Fruit fly (Drosophila melanogaster) whole organism, embryonic: Measurements from ENCODE around the gene CG4465.

ENCODE experiments used
- CG10543 ChIP-seq: fragments of 200-800 bp; sonication (Bioruptor generic); optimal IDR thresholded peaks from 3 replicates; lab custom pipeline; 2017; ENCODE audit warnings: missing biosample characterization, mild to moderate bottlenecking, missing genetic modification characterization, moderate library complexity
- CG13287 ChIP-seq: fragments of 200-800 bp; sonication (Bioruptor generic); IDR thresholded peaks from 2 replicates; pipeline ENCODE4 v1.3.6; 2022; ENCODE audit warnings: missing biosample characterization, missing genetic modification characterization; ENCODE audit not compliant: partially characterized antibody
- CG14710 ChIP-seq: fragments of 200-800 bp; sonication (Bioruptor generic); optimal IDR thresholded peaks from 3 replicates; lab custom pipeline; 2019; ENCODE audit warnings: missing biosample characterization, mild to moderate bottlenecking, missing genetic modification characterization, moderate library complexity
- CG14860 ChIP-seq: fragments of 200-800 bp; sonication (Bioruptor generic); IDR thresholded peaks from 3 replicates; pipeline ENCODE4 v1.3.6; 2022; ENCODE audit warnings: missing biosample characterization, missing genetic modification characterization; ENCODE audit not compliant: partially characterized antibody
- CG14965 ChIP-seq: fragments of 200-800 bp; sonication (Bioruptor generic); optimal IDR thresholded peaks from 2 replicates; lab custom pipeline; 2016; ENCODE audit warnings: missing biosample characterization, missing genetic modification characterization, borderline replicate concordance
- CG15011 ChIP-seq: fragments of 200-800 bp; sonication (Bioruptor generic); optimal IDR thresholded peaks from 3 replicates; lab custom pipeline; 2018; ENCODE audit warnings: missing biosample characterization, mild to moderate bottlenecking, missing genetic modification characterization
- CG15073 ChIP-seq: fragments of 200-800 bp; sonication (Bioruptor generic); optimal IDR thresholded peaks from 2 replicates; lab custom pipeline; 2016; ENCODE audit warnings: missing biosample characterization, missing genetic modification characterization
- CG1647 ChIP-seq: fragments of 200-800 bp; sonication (Bioruptor generic); optimal IDR thresholded peaks from 3 replicates; lab custom pipeline; 2016; ENCODE audit warnings: missing biosample characterization, missing genetic modification characterization
- CG16815 ChIP-seq: fragments of 200-800 bp; sonication (Bioruptor generic); optimal IDR thresholded peaks from 3 replicates; lab custom pipeline; 2017; ENCODE audit warnings: missing biosample characterization, mild to moderate bottlenecking, missing genetic modification characterization
- CG17385 ChIP-seq: fragments of 200-800 bp; sonication (Bioruptor generic); optimal IDR thresholded peaks from 3 replicates; lab custom pipeline; 2018; ENCODE audit warnings: missing biosample characterization, mild to moderate bottlenecking, missing genetic modification characterization
- CG17802 ChIP-seq: fragments of 200-800 bp; sonication (Bioruptor generic); optimal IDR thresholded peaks from 2 replicates; lab custom pipeline; 2018; ENCODE audit warnings: missing biosample characterization, mild to moderate bottlenecking, missing genetic modification characterization, moderate library complexity
- CG18262 ChIP-seq: fragments of 200-800 bp; optimal IDR thresholded peaks from 3 replicates; lab custom pipeline; 2019; ENCODE audit warnings: missing biosample characterization, mild to moderate bottlenecking, missing genetic modification characterization, moderate library complexity
- CG2712 ChIP-seq: fragments of 200-800 bp; optimal IDR thresholded peaks from 3 replicates; lab custom pipeline; 2019; ENCODE audit warnings: missing biosample characterization, mild to moderate bottlenecking, missing genetic modification characterization, moderate library complexity
- CG30020 ChIP-seq: fragments of 200-800 bp; optimal IDR thresholded peaks from 2 replicates; lab custom pipeline; 2019; ENCODE audit warnings: missing biosample characterization, mild to moderate bottlenecking, missing genetic modification characterization, moderate library complexity
- CG3407 ChIP-seq: fragments of 200-800 bp; sonication (Bioruptor generic); optimal IDR thresholded peaks from 2 replicates; lab custom pipeline; 2018; ENCODE audit warnings: missing biosample characterization, mild to moderate bottlenecking, missing genetic modification characterization
- CG34422 ChIP-seq: fragments of 200-800 bp; sonication (Bioruptor generic); IDR thresholded peaks from 3 replicates; pipeline ENCODE4 v1.3.6; 2022; ENCODE audit warnings: missing biosample characterization, missing genetic modification characterization
- CG5180 ChIP-seq: fragments of 200-800 bp; sonication (Bioruptor generic); optimal IDR thresholded peaks from 3 replicates; lab custom pipeline; 2017; ENCODE audit warnings: missing biosample characterization, missing genetic modification characterization, mild to moderate bottlenecking, moderate library complexity, missing genetic modification reagents
- CG6254 ChIP-seq: fragments of 200-800 bp; sonication (Bioruptor generic); optimal IDR thresholded peaks from 3 replicates; lab custom pipeline; 2017; ENCODE audit warnings: mild to moderate bottlenecking, missing biosample characterization, missing genetic modification reagents, missing genetic modification characterization
- CG6765 ChIP-seq: fragments of 200-800 bp; sonication (Bioruptor generic); optimal IDR thresholded peaks from 3 replicates; lab custom pipeline; 2017; ENCODE audit warnings: missing biosample characterization, mild to moderate bottlenecking, missing genetic modification characterization
- CG7271 ChIP-seq: fragments of 200-800 bp; sonication (Bioruptor generic); optimal IDR thresholded peaks from 2 replicates; lab custom pipeline; 2018; ENCODE audit warnings: missing biosample characterization, mild to moderate bottlenecking, missing genetic modification characterization, moderate library complexity
- CG7357 ChIP-seq: fragments of 200-800 bp; sonication (Bioruptor generic); IDR thresholded peaks from 3 replicates; pipeline ENCODE4 v1.3.6; 2022; ENCODE audit warnings: missing biosample characterization, missing genetic modification characterization
- CG7745 ChIP-seq: fragments of 200-800 bp; sonication (Bioruptor generic); optimal IDR thresholded peaks from 2 replicates; lab custom pipeline; 2018; ENCODE audit warnings: missing biosample characterization, mild to moderate bottlenecking, missing genetic modification characterization, moderate library complexity
- CG8478 ChIP-seq: fragments of >200 bp; optimal IDR thresholded peaks from 2 replicates; lab custom pipeline; 2018
- CG9797 ChIP-seq: fragments of 200-800 bp; sonication (Bioruptor generic); optimal IDR thresholded peaks from 3 replicates; lab custom pipeline; 2018; ENCODE audit warnings: missing biosample characterization, mild to moderate bottlenecking, missing genetic modification characterization
- CHES-1-like ChIP-seq: fragments of 200-800 bp; sonication (Bioruptor generic); optimal IDR thresholded peaks from 2 replicates; lab custom pipeline; 2016; ENCODE audit warnings: missing biosample characterization, missing genetic modification characterization
- Dp ChIP-seq: fragments of 200-800 bp; sonication (Bioruptor generic); optimal IDR thresholded peaks from 2 replicates; lab custom pipeline; 2018; ENCODE audit warnings: missing biosample characterization, mild to moderate bottlenecking, missing genetic modification characterization, moderate library complexity
- HHEX ChIP-seq: fragments of 200-800 bp; sonication (Bioruptor generic); optimal IDR thresholded peaks from 3 replicates; lab custom pipeline; 2017; ENCODE audit warnings: missing biosample characterization, mild to moderate bottlenecking, missing genetic modification characterization, missing genetic modification reagents
- Hmr ChIP-seq: fragments of 200-800 bp; sonication (Bioruptor generic); optimal IDR thresholded peaks from 3 replicates; lab custom pipeline; 2017; ENCODE audit warnings: mild to moderate bottlenecking, missing biosample characterization, missing genetic modification reagents, missing genetic modification characterization
- Lim3 ChIP-seq: fragments of 200-800 bp; sonication (Bioruptor generic); IDR thresholded peaks from 2 replicates; pipeline ENCODE4 v1.3.6; 2022; ENCODE audit warnings: missing biosample characterization, missing genetic modification characterization
- MBD-R2 ChIP-seq: fragments of 200-800 bp; sonication (Bioruptor generic); IDR thresholded peaks from 2 replicates; pipeline ENCODE4 v1.3.6; 2022; ENCODE audit warnings: missing biosample characterization, missing genetic modification characterization
- Med ChIP-seq: fragments of 200-800 bp; sonication (Bioruptor generic); peaks from one replicate; lab custom pipeline; 2016; ENCODE audit warnings: missing biosample characterization, missing genetic modification characterization, mild to moderate bottlenecking, inconsistent platforms, moderate library complexity
- NFAT ChIP-seq: fragments of 200-800 bp; sonication (Bioruptor generic); IDR thresholded peaks from 2 replicates; pipeline ENCODE4 v1.3.6; 2022; ENCODE audit warnings: missing biosample characterization, missing genetic modification characterization
- Neu2 ChIP-seq: fragments of 200-800 bp; sonication (Bioruptor generic); optimal IDR thresholded peaks from 3 replicates; lab custom pipeline; 2016; ENCODE audit warnings: missing biosample characterization, missing genetic modification characterization, borderline replicate concordance
- Nf-YB ChIP-seq: fragments of 200-800 bp; sonication (Bioruptor generic); optimal IDR thresholded peaks from 3 replicates; lab custom pipeline; 2019; ENCODE audit warnings: missing biosample characterization, mild to moderate bottlenecking, missing genetic modification characterization, moderate library complexity
- crol ChIP-seq: fragments of 200-800 bp; sonication (Bioruptor generic); IDR thresholded peaks from 2 replicates; pipeline ENCODE4 v1.3.6; 2022; ENCODE audit warnings: missing biosample characterization, missing genetic modification characterization
- fru ChIP-seq: fragments of >200 bp; optimal IDR thresholded peaks from 2 replicates; lab custom pipeline; 2017
- gce ChIP-seq: fragments of 200-800 bp; sonication (Bioruptor generic); IDR thresholded peaks from 3 replicates; pipeline ENCODE4 v1.3.6; 2022; ENCODE audit warnings: missing biosample characterization, missing genetic modification characterization
- gfzf ChIP-seq: fragments of 200-800 bp; sonication (Bioruptor generic); optimal IDR thresholded peaks from 2 replicates; lab custom pipeline; 2016; ENCODE audit warnings: missing biosample characterization, mild to moderate bottlenecking, missing genetic modification characterization, moderate library complexity
- knrl ChIP-seq: fragments of 200-800 bp; sonication (Bioruptor generic); IDR thresholded peaks from 3 replicates; pipeline ENCODE4 v1.3.6; 2022; ENCODE audit warnings: missing biosample characterization, missing genetic modification characterization; ENCODE audit not compliant: partially characterized antibody
- lbe ChIP-seq: fragments of 200-800 bp; sonication (Bioruptor generic); optimal IDR thresholded peaks from 2 replicates; lab custom pipeline; 2016; ENCODE audit warnings: missing biosample characterization, mild to moderate bottlenecking, missing genetic modification characterization
- lmd ChIP-seq: fragments of 200-800 bp; sonication (Bioruptor generic); IDR thresholded peaks from 2 replicates; pipeline ENCODE4 v1.3.6; 2022; ENCODE audit warnings: missing biosample characterization, missing genetic modification characterization
- nerfin-1 ChIP-seq: fragments of 200-800 bp; sonication (Bioruptor generic); optimal IDR thresholded peaks from 3 replicates; lab custom pipeline; 2019; ENCODE audit warnings: missing biosample characterization, mild to moderate bottlenecking, missing genetic modification characterization, moderate library complexity
- peb ChIP-seq: fragments of 200-800 bp; sonication (Bioruptor generic); IDR thresholded peaks from 2 replicates; pipeline ENCODE4 v1.3.6; 2022; ENCODE audit warnings: missing biosample characterization, missing genetic modification characterization
- phol ChIP-seq: fragments of 200-800 bp; sonication (Bioruptor generic); optimal IDR thresholded peaks from 3 replicates; lab custom pipeline; 2018; ENCODE audit warnings: missing biosample characterization, mild to moderate bottlenecking, missing genetic modification characterization, moderate library complexity
- ssp ChIP-seq: fragments of 200-800 bp; sonication (Bioruptor generic); IDR thresholded peaks from 2 replicates; pipeline ENCODE4 v1.3.6; 2022; ENCODE audit warnings: missing biosample characterization, missing genetic modification characterization
- stwl ChIP-seq: fragments of 200-800 bp; sonication (Bioruptor generic); optimal IDR thresholded peaks from 3 replicates; lab custom pipeline; 2018; ENCODE audit warnings: missing biosample characterization, mild to moderate bottlenecking, missing genetic modification characterization, moderate library complexity
- twi ChIP-seq: fragments of 200-800 bp; optimal IDR thresholded peaks from 2 replicates; lab custom pipeline; 2019; ENCODE audit warnings: missing biosample characterization, mild to moderate bottlenecking, missing genetic modification characterization, moderate library complexity
- unc-4 ChIP-seq: fragments of 200-800 bp; sonication (Bioruptor generic); IDR thresholded peaks from 2 replicates; pipeline ENCODE4 v1.3.6; 2022; ENCODE audit warnings: missing biosample characterization, missing genetic modification characterization; ENCODE audit not compliant: partially characterized antibody
- yki ChIP-seq: fragments of >200 bp; optimal IDR thresholded peaks from 3 replicates; lab custom pipeline; 2018
- zen ChIP-seq: fragments of 200-800 bp; sonication (Bioruptor generic); optimal IDR thresholded peaks from 3 replicates; lab custom pipeline; 2018; ENCODE audit warnings: missing biosample characterization, mild to moderate bottlenecking, missing genetic modification characterization, moderate library complexity

The CG4465 gene

dm6 chr3R:19879470-19880052 lies 38.1 kb downstream of the CG4465 start, which contains the start of gene Ask1 (continued):
- 0 out of 3 replicates have a peak, but pooled peaks have one; percentile 24 for TF ChIP-seq CG34422 (GFP tag; lab: Robert Waterston, UW)
- no peak for TF ChIP-seq ssp (GFP tag; lab: Robert Waterston, UW)
- no peak for TF ChIP-seq CG18262 (tag; lab: Kevin White, UChicago)
- TF ChIP-seq CG7271 (tag; lab: Kevin White, UChicago): no peak
- no peak for TF ChIP-seq Lim3
- TF ChIP-seq CG6254 (GFP tag; lab: Kevin White, UChicago): peak; percentile 98
- TF ChIP-seq zen (tag; lab: Kevin White, UChicago): peak; percentile 44
- no peak for TF ChIP-seq CG6765
- peak; percentile 31 for TF ChIP-seq phol (tag; lab: Kevin White, UChicago)
- no peak for TF ChIP-seq fru (lab: Kevin White, UChicago)
- TF ChIP-seq lmd: no peak
- no peak for TF ChIP-seq CG15011 (GFP tag; lab: Kevin White, UChicago)
- TF ChIP-seq CG15073 (GFP tag; lab: Kevin White, UChicago): peak; percentile 78
- no peak for TF ChIP-seq knrl (GFP tag; lab: Robert Waterston, UW)
- TF ChIP-seq CHES-1-like: no peak
- peak; percentile 82 for TF ChIP-seq gfzf (GFP tag; lab: Kevin White, UChicago)
- TF ChIP-seq CG7357: no peak
- TF ChIP-seq lbe (GFP tag; lab: Kevin White, UChicago): peak; percentile 53
- TF ChIP-seq Neu2 (GFP tag; lab: Kevin White, UChicago): no peak
- TF ChIP-seq CG5180: no peak
- TF ChIP-seq Nf-YB: no peak
- TF ChIP-seq Dp: peak; percentile 85
- TF ChIP-seq CG1647 (GFP tag; lab: Kevin White, UChicago): no peak
- peak; percentile 59 for TF ChIP-seq MBD-R2 (GFP tag; lab: Robert Waterston, UW)
- TF ChIP-seq yki (lab: Kevin White, UChicago): no peak
- peak; percentile 13 for TF ChIP-seq CG14710
- TF ChIP-seq nerfin-1 (tag; lab: Kevin White, UChicago): no peak
- TF ChIP-seq CG30020 (tag; lab: Kevin White, UChicago): no peak
- no peak for TF ChIP-seq unc-4 (GFP tag; lab: Robert Waterston, UW)
- TF ChIP-seq CG9797: peak; percentile 81
- TF ChIP-seq CG14860 (GFP tag; lab: Robert Waterston, UW): no peak
- TF ChIP-seq crol (GFP tag; lab: Robert Waterston, UW): no peak
- no peak for TF ChIP-seq CG17385 (GFP tag; lab: Kevin White, UChicago)
- no peak for TF ChIP-seq twi (tag; lab: Kevin White, UChicago)
- TF ChIP-seq CG14965 (GFP tag; lab: Kevin White, UChicago): no peak
- TF ChIP-seq CG17802 (tag; lab: Kevin White, UChicago): no peak
- peak; percentile 7 for TF ChIP-seq CG2712 (tag; lab: Kevin White, UChicago)
- no peak for TF ChIP-seq CG8478 (lab: Kevin White, UChicago)
- no peak for TF ChIP-seq peb (GFP tag; lab: Robert Waterston, UW)
- peak; percentile 3 for TF ChIP-seq CG7745
- no peak for TF ChIP-seq CG3407 (GFP tag; lab: Kevin White, UChicago)
- no peak for TF ChIP-seq HHEX
- no peak for TF ChIP-seq NFAT (GFP tag; lab: Robert Waterston, UW)
- TF ChIP-seq CG16815 (GFP tag; lab: Kevin White, UChicago): no peak
- TF ChIP-seq Med (GFP tag; lab: Kevin White, UChicago): peak; percentile 70
- TF ChIP-seq Hmr (GFP tag; lab: Kevin White, UChicago): no peak
- TF ChIP-seq stwl (tag; lab: Kevin White, UChicago): peak; percentile 11
- no peak for TF ChIP-seq gce (GFP tag; lab: Robert Waterston, UW)
- 0 out of 2 replicates have a peak, but pooled peaks have one; percentile 6 for TF ChIP-seq CG13287
- no peak for TF ChIP-seq CG10543 (GFP tag; lab: Kevin White, UChicago)
